Fruit fly (Drosophila melanogaster) whole organism, embryonic: ENCODE measurements around the gene papi.

Experiments
- Aef1 ChIP-seq: fragments of 200-800 bp; sonication (Bioruptor generic); IDR thresholded peaks from 3 replicates; pipeline ENCODE4 v1.3.6; 2022; ENCODE audit warnings: missing biosample characterization, missing genetic modification characterization
- Asciz ChIP-seq: fragments of 200-800 bp; sonication (Bioruptor generic); optimal IDR thresholded peaks from 2 replicates; lab custom pipeline; 2017; ENCODE audit warnings: missing biosample characterization, mild to moderate bottlenecking, missing genetic modification characterization, missing genetic modification reagents
- Atf6 ChIP-seq: fragments of 200-800 bp; sonication (Bioruptor generic); IDR thresholded peaks from 2 replicates; pipeline ENCODE4 v1.3.6; 2022; ENCODE audit warnings: missing biosample characterization, missing genetic modification characterization
- B-H2 ChIP-seq: fragments of 200-800 bp; sonication (Bioruptor generic); optimal IDR thresholded peaks from 2 replicates; lab custom pipeline; 2018; ENCODE audit warnings: missing biosample characterization, mild to moderate bottlenecking, missing genetic modification characterization
- CG10431 ChIP-seq: fragments of 200-800 bp; sonication (Bioruptor generic); optimal IDR thresholded peaks from 3 replicates; lab custom pipeline; 2018; ENCODE audit warnings: missing biosample characterization, mild to moderate bottlenecking, missing genetic modification characterization
- CG10654 ChIP-seq: fragments of 200-800 bp; sonication (Bioruptor generic); optimal IDR thresholded peaks from 2 replicates; lab custom pipeline; 2016; ENCODE audit warnings: missing biosample characterization, missing genetic modification characterization
- CG10959 ChIP-seq: fragments of 200-800 bp; sonication (Bioruptor generic); IDR thresholded peaks from 2 replicates; pipeline ENCODE4 v1.3.6; 2022; ENCODE audit warnings: missing biosample characterization, missing genetic modification characterization
- CG11093 ChIP-seq: fragments of 200-800 bp; sonication (Bioruptor generic); IDR thresholded peaks from 3 replicates; pipeline ENCODE4 v1.3.6; 2022; ENCODE audit warnings: missing biosample characterization, missing genetic modification characterization
- CG11398 ChIP-seq: fragments of 200-800 bp; sonication (Bioruptor generic); optimal IDR thresholded peaks from 2 replicates; lab custom pipeline; 2016; ENCODE audit warnings: missing biosample characterization, missing genetic modification characterization
- CG11723 ChIP-seq: fragments of 200-800 bp; sonication (Bioruptor generic); optimal IDR thresholded peaks from 2 replicates; lab custom pipeline; 2017; ENCODE audit warnings: missing biosample characterization, mild to moderate bottlenecking, missing genetic modification characterization
- CG12155 ChIP-seq: fragments of 200-800 bp; sonication (Bioruptor generic); optimal IDR thresholded peaks from 3 replicates; lab custom pipeline; 2016; ENCODE audit warnings: missing biosample characterization, missing genetic modification characterization
- CG16863 ChIP-seq: fragments of 200-800 bp; sonication (Bioruptor generic); optimal IDR thresholded peaks from 3 replicates; lab custom pipeline; 2016; ENCODE audit warnings: missing biosample characterization, missing genetic modification characterization
- CG17385 ChIP-seq: fragments of 200-800 bp; sonication (Bioruptor generic); optimal IDR thresholded peaks from 3 replicates; lab custom pipeline; 2018; ENCODE audit warnings: missing biosample characterization, mild to moderate bottlenecking, missing genetic modification characterization
- CG18764 ChIP-seq: fragments of 200-800 bp; sonication (Bioruptor generic); optimal IDR thresholded peaks from 3 replicates; lab custom pipeline; 2016; ENCODE audit warnings: missing biosample characterization, missing genetic modification characterization
- CG2202 ChIP-seq: fragments of 200-800 bp; sonication (Bioruptor generic); optimal IDR thresholded peaks from 2 replicates; lab custom pipeline; 2018; ENCODE audit warnings: missing biosample characterization, mild to moderate bottlenecking, missing genetic modification characterization
- CG2889 ChIP-seq: fragments of 200-800 bp; sonication (Bioruptor generic); IDR thresholded peaks from 3 replicates; pipeline ENCODE4 v1.3.6; 2022; ENCODE audit warnings: missing biosample characterization, missing genetic modification characterization
- CG31441 ChIP-seq: fragments of 200-800 bp; sonication (Bioruptor generic); IDR thresholded peaks from 2 replicates; pipeline ENCODE4 v1.3.6; 2022; ENCODE audit warnings: missing biosample characterization, missing genetic modification characterization
- CG3838 ChIP-seq: fragments of 200-800 bp; sonication (Bioruptor generic); optimal IDR thresholded peaks from 3 replicates; lab custom pipeline; 2016; ENCODE audit warnings: missing biosample characterization, missing genetic modification characterization
- CG6272 ChIP-seq: fragments of 200-800 bp; sonication (Bioruptor generic); IDR thresholded peaks from 2 replicates; pipeline ENCODE4 v1.3.6; 2022; ENCODE audit warnings: missing biosample characterization, missing genetic modification characterization
- CG6683 ChIP-seq: fragments of 200-800 bp; sonication (Bioruptor generic); optimal IDR thresholded peaks from 2 replicates; lab custom pipeline; 2017; ENCODE audit warnings: missing biosample characterization, mild to moderate bottlenecking, missing genetic modification characterization, missing genetic modification reagents
- CG7786 ChIP-seq: fragments of 200-800 bp; sonication (Bioruptor generic); optimal IDR thresholded peaks from 2 replicates; lab custom pipeline; 2016; ENCODE audit warnings: missing biosample characterization, missing genetic modification characterization
- CG8281 ChIP-seq: fragments of 200-800 bp; sonication (Bioruptor generic); optimal IDR thresholded peaks from 2 replicates; lab custom pipeline; 2018; ENCODE audit warnings: missing biosample characterization, mild to moderate bottlenecking, missing genetic modification characterization, moderate library complexity
- CG8765 ChIP-seq: fragments of 200-800 bp; sonication (Bioruptor generic); IDR thresholded peaks from 2 replicates; pipeline ENCODE4 v1.3.6; 2022; ENCODE audit warnings: missing biosample characterization, missing genetic modification characterization
- CkIIα-i1 ChIP-seq: fragments of 200-800 bp; sonication (Bioruptor generic); IDR thresholded peaks from 2 replicates; pipeline ENCODE4 v1.3.6; 2022; ENCODE audit warnings: missing biosample characterization, missing genetic modification characterization
- Dfd ChIP-seq, 2 experiments: fragments of >200 bp; optimal IDR thresholded peaks; 2 replicates each; lab custom pipeline; 2017; ENCODE audit warnings: missing biosample characterization in 2 of 2, missing genetic modification characterization in 2 of 2
- Hr78 ChIP-seq, 2 experiments: fragments of 200-800 bp in 1 of 2; fragments of >200 bp in 1 of 2; sonication (Bioruptor generic) in 1 of 2; optimal IDR thresholded peaks; 2 replicates each; lab custom pipeline; 2017 to 2019; ENCODE audit warnings: missing biosample characterization in 2 of 2, missing genetic modification characterization in 2 of 2, mild to moderate bottlenecking in 1 of 2, moderate library complexity in 1 of 2
- Lim3 ChIP-seq: fragments of 200-800 bp; sonication (Bioruptor generic); IDR thresholded peaks from 2 replicates; pipeline ENCODE4 v1.3.6; 2022; ENCODE audit warnings: missing biosample characterization, missing genetic modification characterization
- Meics ChIP-seq: fragments of 200-800 bp; sonication (Bioruptor generic); optimal IDR thresholded peaks from 2 replicates; lab custom pipeline; 2017; ENCODE audit warnings: missing biosample characterization, mild to moderate bottlenecking, missing genetic modification characterization
- Mrtf ChIP-seq: fragments of 200-800 bp; sonication (Bioruptor generic); IDR thresholded peaks from 3 replicates; pipeline ENCODE4 v1.3.6; 2022; ENCODE audit warnings: missing biosample characterization, missing genetic modification characterization
- Nf-YC ChIP-seq: fragments of 200-800 bp; optimal IDR thresholded peaks from 3 replicates; lab custom pipeline; 2019; ENCODE audit warnings: missing biosample characterization, mild to moderate bottlenecking, missing genetic modification characterization, moderate library complexity
- Oli ChIP-seq: fragments of 200-800 bp; sonication (Bioruptor generic); optimal IDR thresholded peaks from 2 replicates; lab custom pipeline; 2018; ENCODE audit warnings: missing biosample characterization, mild to moderate bottlenecking, missing genetic modification characterization, moderate library complexity
- Sry-β ChIP-seq: fragments of 200-800 bp; sonication (Bioruptor generic); optimal IDR thresholded peaks from 2 replicates; lab custom pipeline; 2018; ENCODE audit warnings: missing biosample characterization, mild to moderate bottlenecking, missing genetic modification characterization, moderate library complexity
- Xbp1 ChIP-seq: fragments of 200-800 bp; sonication (Bioruptor generic); optimal IDR thresholded peaks from 3 replicates; lab custom pipeline; 2016; ENCODE audit warnings: missing biosample characterization, mild to moderate bottlenecking, missing genetic modification characterization
- ap ChIP-seq: fragments of 200-800 bp; sonication (Bioruptor generic); IDR thresholded peaks from 2 replicates; pipeline ENCODE4 v1.3.6; 2022; ENCODE audit warnings: missing biosample characterization, missing genetic modification characterization
- chif ChIP-seq, 2 experiments: fragments of 200-800 bp; sonication (Bioruptor generic); optimal IDR thresholded peaks; 3 replicates each; lab custom pipeline; 2016; ENCODE audit warnings: missing biosample characterization in 2 of 2, missing genetic modification characterization in 2 of 2
- croc ChIP-seq: fragments of 200-800 bp; sonication (Bioruptor generic); conservative IDR thresholded peaks from 3 replicates; pipeline ENCODE4 v1.3.6; 2022; ENCODE audit warnings: missing biosample characterization, missing genetic modification characterization
- dimm ChIP-seq: fragments of 200-800 bp; sonication (Bioruptor generic); IDR thresholded peaks from 2 replicates; pipeline ENCODE4 v1.3.6; 2022; ENCODE audit warnings: missing biosample characterization, missing genetic modification characterization
- ewg ChIP-seq: fragments of 200-800 bp; sonication (Bioruptor generic); optimal IDR thresholded peaks from 3 replicates; lab custom pipeline; 2017; ENCODE audit warnings: mild to moderate bottlenecking, missing biosample characterization, missing genetic modification reagents, missing genetic modification characterization
- exex ChIP-seq: fragments of 200-800 bp; sonication (Bioruptor generic); optimal IDR thresholded peaks from 4 replicates; lab custom pipeline; 2018; ENCODE audit warnings: missing biosample characterization, mild to moderate bottlenecking, missing genetic modification characterization, moderate library complexity
- fu2 ChIP-seq: fragments of 200-800 bp; sonication (Bioruptor generic); optimal IDR thresholded peaks from 2 replicates; lab custom pipeline; 2016; ENCODE audit warnings: missing biosample characterization, missing genetic modification characterization
- gem ChIP-seq: fragments of 200-800 bp; sonication (Bioruptor generic); optimal IDR thresholded peaks from 2 replicates; lab custom pipeline; 2019; ENCODE audit warnings: missing biosample characterization, mild to moderate bottlenecking, missing genetic modification characterization, moderate library complexity
- hbn ChIP-seq: fragments of 200-800 bp; sonication (Bioruptor generic); IDR thresholded peaks from 2 replicates; pipeline ENCODE4 v1.3.6; 2022; ENCODE audit warnings: missing biosample characterization, missing genetic modification characterization; ENCODE audit not compliant: partially characterized antibody
- lmd ChIP-seq: fragments of 200-800 bp; sonication (Bioruptor generic); IDR thresholded peaks from 2 replicates; pipeline ENCODE4 v1.3.6; 2022; ENCODE audit warnings: missing biosample characterization, missing genetic modification characterization
- lov ChIP-seq, 2 experiments: fragments of 200-800 bp in 1 of 2; fragments of >200 bp in 1 of 2; sonication (Bioruptor generic) in 1 of 2; IDR thresholded peaks in 1 of 2; optimal IDR thresholded peaks in 1 of 2; 2 replicates in 1 of 2; 3 replicates in 1 of 2; pipeline versions ENCODE4 v1.3.6 to Lab custom; 2017 to 2022; ENCODE audit warnings: missing biosample characterization in 1 of 2, missing genetic modification characterization in 1 of 2
- peb ChIP-seq: fragments of 200-800 bp; sonication (Bioruptor generic); IDR thresholded peaks from 2 replicates; pipeline ENCODE4 v1.3.6; 2022; ENCODE audit warnings: missing biosample characterization, missing genetic modification characterization
- pzg ChIP-seq: fragments of 200-800 bp; sonication (Bioruptor generic); optimal IDR thresholded peaks from 3 replicates; lab custom pipeline; 2018; ENCODE audit warnings: missing biosample characterization, mild to moderate bottlenecking, missing genetic modification characterization, moderate library complexity
- sc ChIP-seq, 3 experiments: fragments of >200 bp in 2 of 3; fragments of 200-800 bp in 1 of 3; sonication (Bioruptor generic) in 1 of 3; optimal IDR thresholded peaks; 2 replicates in 2 of 3; 3 replicates in 1 of 3; lab custom pipeline; 2017; ENCODE audit warnings: mild to moderate bottlenecking in 1 of 3, missing biosample characterization in 1 of 3, missing genetic modification characterization in 1 of 3, missing genetic modification reagents in 1 of 3
- tio ChIP-seq: fragments of 200-800 bp; sonication (Bioruptor generic); optimal IDR thresholded peaks from 2 replicates; lab custom pipeline; 2017; ENCODE audit warnings: missing biosample characterization, missing genetic modification characterization, inconsistent platforms
- wdn ChIP-seq: fragments of 200-800 bp; sonication (Bioruptor generic); IDR thresholded peaks from 2 replicates; pipeline ENCODE4 v1.3.6; 2022; ENCODE audit warnings: missing biosample characterization, missing genetic modification characterization
- z ChIP-seq: fragments of 200-800 bp; sonication (Bioruptor generic); IDR thresholded peaks from 3 replicates; pipeline ENCODE4 v1.3.6; 2022; ENCODE audit warnings: missing biosample characterization, missing genetic modification characterization
- zf30C ChIP-seq: fragments of 200-800 bp; sonication (Bioruptor generic); optimal IDR thresholded peaks from 3 replicates; lab custom pipeline; 2018; ENCODE audit warnings: missing biosample characterization, mild to moderate bottlenecking, missing genetic modification characterization

Gene papi

DNA sequence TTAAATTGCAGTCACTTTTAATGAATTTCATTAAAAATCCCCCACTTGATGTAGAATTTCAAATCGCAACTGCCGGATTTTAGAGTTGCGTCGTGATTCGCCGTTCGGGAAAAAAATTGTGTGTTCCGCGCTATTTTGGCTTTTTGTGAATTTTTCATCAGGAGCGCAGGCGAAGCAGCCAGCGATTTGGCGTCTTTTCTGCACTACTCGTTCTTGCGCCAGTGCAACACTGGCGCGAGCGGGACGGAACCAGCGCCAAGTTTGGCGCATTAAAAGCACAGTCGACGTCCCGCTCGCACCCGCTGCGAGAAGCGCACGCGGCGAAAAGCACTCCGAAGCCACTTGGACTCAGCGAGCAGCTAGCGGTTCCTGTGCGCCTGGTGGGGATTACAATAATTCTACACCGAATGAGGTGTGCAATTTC lies 27.2 kb upstream of the papi start (continued):
- TF ChIP-seq CG16863 (no peak), chif (GFP tag; optimal IDR thresholded peaks at IDR 0.05; lab: Kevin White, UChicago) (no peak), Atf6 (GFP tag; lab: Robert Waterston, UW) (no peak), CG6683 (peak; percentile 15), Lim3 (no peak), Mrtf (GFP tag; lab: Robert Waterston, UW) (no peak), ewg (peak; percentile 81), peb (no peak), CG10431 (GFP tag; lab: Kevin White, UChicago) (peak; percentile 42), hbn (GFP tag; lab: Robert Waterston, UW) (no peak), CG10654 (GFP tag; lab: Kevin White, UChicago) (no peak), lov (optimal IDR thresholded peaks at IDR 0.05; lab: Kevin White, UChicago) (no peak), lov (GFP tag; IDR thresholded peaks at IDR 0.05; lab: Robert Waterston, UW) (no peak), CG18764 (GFP tag; lab: Kevin White, UChicago) (no peak), dimm (no peak), Aef1 (no peak), Oli (tag; lab: Kevin White, UChicago) (peak; percentile 23), Asciz (GFP tag; lab: Kevin White, UChicago) (peak; percentile 30), wdn (GFP tag; lab: Robert Waterston, UW) (no peak), CG11398 (GFP tag; lab: Kevin White, UChicago) (peak; percentile 29), CG12155 (peak; percentile 89), CG3838 (GFP tag; lab: Kevin White, UChicago) (no peak), CG2202 (tag; lab: Kevin White, UChicago) (peak; percentile 31), ap (GFP tag; lab: Robert Waterston, UW) (no peak), fu2 (GFP tag; lab: Kevin White, UChicago) (no peak), Nf-YC (peak; percentile 91), CG8281 (tag; lab: Kevin White, UChicago) (peak; percentile 12), CkIIα-i1 (no peak), CG17385 (GFP tag; lab: Kevin White, UChicago) (peak; percentile 62), CG10959 (GFP tag; lab: Robert Waterston, UW) (no peak), Meics (GFP tag; lab: Kevin White, UChicago) (peak; percentile 46), Hr78 (GFP tag; optimal IDR thresholded peaks at IDR 0.05; lab: Kevin White, UChicago) (peak in 1 of 2 experiments; percentile 34), gem (tag; lab: Kevin White, UChicago) (no peak), lmd (GFP tag; lab: Robert Waterston, UW) (no peak), B-H2 (GFP tag; lab: Kevin White, UChicago) (peak; percentile 78), CG6272 (peak; percentile 51), pzg (GFP tag; lab: Kevin White, UChicago) (peak; percentile 79), z (no peak), exex (tag; lab: Kevin White, UChicago) (peak; percentile 9), CG7786 (GFP tag; lab: Kevin White, UChicago) (no peak), Xbp1 (GFP tag; lab: Kevin White, UChicago) (no peak), tio (GFP tag; lab: Kevin White, UChicago) (no peak), sc (optimal IDR thresholded peaks at IDR 0.05; lab: Kevin White, UChicago) (no peak), sc (GFP tag; optimal IDR thresholded peaks at IDR 0.05; lab: Kevin White, UChicago) (no peak), CG11093 (GFP tag; lab: Robert Waterston, UW) (peak; percentile 33; the same call in 1 of the 3 replicates), CG2889 (GFP tag; lab: Robert Waterston, UW) (no peak), croc (GFP tag; lab: Robert Waterston, UW) (no peak), zf30C (GFP tag; lab: Kevin White, UChicago) (peak; percentile 59), CG8765 (GFP tag; lab: Robert Waterston, UW) (no peak), Dfd (GFP tag; optimal IDR thresholded peaks at IDR 0.05; lab: Kevin White, UChicago) (no peak), Sry-β (GFP tag; lab: Kevin White, UChicago) (peak; percentile 69), CG11723 (GFP tag; lab: Kevin White, UChicago) (peak; percentile 49), CG31441 (no peak)
